Fruit fly (Drosophila melanogaster) S2 (cell line): Measurements from ENCODE around the gene SrpRbeta.

Experiments used
- CG8478 ChIP-seq: fragments of >200 bp; optimal IDR thresholded peaks from 2 replicates; lab custom pipeline; 2018
- CTCF ChIP-seq, 2 experiments: fragments of >200 bp; optimal IDR thresholded peaks; 2 replicates each; lab custom pipeline; 2018

DNA sequence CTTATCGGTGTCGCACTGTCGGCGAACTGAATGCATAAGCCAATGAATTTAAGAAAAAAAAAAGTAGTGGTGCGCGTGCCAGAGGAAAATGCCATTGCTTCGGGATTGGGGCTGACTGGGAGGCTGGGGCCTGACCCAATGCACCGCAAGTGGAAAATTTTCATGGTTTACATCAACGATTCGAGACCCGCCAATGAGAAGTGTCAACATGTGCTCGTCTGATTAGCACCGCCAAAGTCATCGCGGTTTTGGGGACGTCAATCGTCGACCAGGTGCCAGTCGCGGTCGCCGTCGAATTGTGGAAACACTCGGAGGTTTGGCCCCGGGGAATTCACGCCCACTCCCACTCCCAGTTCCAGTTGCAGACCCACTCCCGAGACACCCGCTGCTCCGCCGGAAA is 36.3 kb downstream of the SrpRbeta start:
- TF ChIP-seq CTCF (optimal IDR thresholded peaks at IDR 0.05; lab: Kevin White, UChicago) (no peak), CG8478 (lab: Kevin White, UChicago) (no peak)
